Worm (Caenorhabditis elegans) whole organism, young adult: ENCODE measurements around the gene Y55F3BR.2.

Experiments
- B0035.1 ChIP-seq: sonication (generic microtip); optimal IDR thresholded peaks from 2 replicates; lab custom pipeline; 2016; ENCODE audit warnings: missing genetic modification characterization, mild to moderate bottlenecking, missing compliant biosample characterization, missing genotype, missing genetic modification reagents
- F23B12.7 ChIP-seq: sonication (generic microtip); optimal IDR thresholded peaks from 2 replicates; lab custom pipeline; 2017; ENCODE audit warnings: missing genetic modification characterization, mild to moderate bottlenecking, missing compliant biosample characterization, antibody characterized with exemption, moderate library complexity; ENCODE audit not compliant: insufficient read depth
- F33H1.4 ChIP-seq: fragments of 200-800 bp; sonication (Bioruptor generic); IDR thresholded peaks from 2 replicates; pipeline ENCODE4 v1.3.6; 2022; ENCODE audit warnings: missing genetic modification reagents, missing genetic modification characterization, missing compliant biosample characterization
- F52B5.7 ChIP-seq: sonication (generic microtip); optimal IDR thresholded peaks from 2 replicates; lab custom pipeline; 2016; ENCODE audit warnings: mild to moderate bottlenecking, missing genetic modification characterization, missing compliant biosample characterization
- F57C9.4 ChIP-seq: sonication (generic microtip); optimal IDR thresholded peaks from 2 replicates; lab custom pipeline; 2017; ENCODE audit warnings: mild to moderate bottlenecking, missing genetic modification characterization, missing compliant biosample characterization
- Y53F4B.3 ChIP-seq: fragments of 200-800 bp; sonication (Bioruptor generic); IDR thresholded peaks from 2 replicates; pipeline ENCODE4 v1.3.6; 2022; ENCODE audit warnings: missing genetic modification reagents, missing genetic modification characterization, missing compliant biosample characterization
- Y79H2A.3 ChIP-seq: fragments of 200-800 bp; sonication (Bioruptor generic); conservative IDR thresholded peaks from 2 replicates; pipeline ENCODE4 v1.3.6; 2022; ENCODE audit warnings: missing genetic modification reagents, missing genetic modification characterization, missing compliant biosample characterization
- ZK185.1 ChIP-seq: sonication (generic microtip); optimal IDR thresholded peaks from 2 replicates; lab custom pipeline; 2016; ENCODE audit warnings: mild to moderate bottlenecking, missing genetic modification characterization, missing compliant biosample characterization; ENCODE audit not compliant: poor library complexity, severe bottlenecking
- aptf-3 ChIP-seq: fragments of 200-800 bp; sonication (Bioruptor generic); IDR thresholded peaks from 2 replicates; pipeline ENCODE4 v1.3.6; 2022; ENCODE audit warnings: missing genetic modification characterization, missing compliant biosample characterization
- atf-7 ChIP-seq: sonication (generic microtip); optimal IDR thresholded peaks from 2 replicates; lab custom pipeline; 2017; ENCODE audit warnings: mild to moderate bottlenecking, missing genetic modification characterization, missing compliant biosample characterization
- attf-5 ChIP-seq: fragments of 200-800 bp; sonication (Bioruptor generic); optimal IDR thresholded peaks from 2 replicates; lab custom pipeline; 2018; ENCODE audit warnings: mild to moderate bottlenecking, missing genetic modification characterization, missing compliant biosample characterization
- attf-6 ChIP-seq: fragments of 200-800 bp; sonication (Bioruptor generic); IDR thresholded peaks from 2 replicates; pipeline ENCODE4 v1.3.6; 2022; ENCODE audit warnings: missing genetic modification reagents, missing genetic modification characterization, missing compliant biosample characterization
- cebp-1 ChIP-seq, 2 experiments: fragments of 200-800 bp in 1 of 2; sonication (Bioruptor generic) in 1 of 2; sonication (generic microtip) in 1 of 2; IDR thresholded peaks in 1 of 2; optimal IDR thresholded peaks in 1 of 2; 2 replicates each; pipeline versions ENCODE4 v1.3.6 to Lab custom; 2017 to 2022; ENCODE audit warnings: missing compliant biosample characterization in 2 of 2, missing genetic modification characterization in 2 of 2, mild to moderate bottlenecking in 1 of 2, missing genetic modification reagents in 1 of 2, moderate library complexity in 1 of 2
- ceh-27 ChIP-seq: fragments of 200-800 bp; sonication (Bioruptor generic); optimal IDR thresholded peaks from 2 replicates; lab custom pipeline; 2018; ENCODE audit warnings: mild to moderate bottlenecking, missing genetic modification characterization, moderate library complexity, missing compliant biosample characterization
- ceh-58 ChIP-seq: fragments of 200-800 bp; sonication (Bioruptor generic); IDR thresholded peaks from 2 replicates; pipeline ENCODE4 v1.3.6; 2022; ENCODE audit warnings: missing genetic modification characterization, missing compliant biosample characterization
- ceh-79 ChIP-seq: sonication (generic microtip); optimal IDR thresholded peaks from 2 replicates; lab custom pipeline; 2017; ENCODE audit warnings: mild to moderate bottlenecking, missing genetic modification characterization, missing compliant biosample characterization
- ceh-91 ChIP-seq: fragments of 200-800 bp; sonication (Bioruptor generic); IDR thresholded peaks from 2 replicates; pipeline ENCODE4 v1.3.6; 2022; ENCODE audit warnings: missing genetic modification reagents, missing genetic modification characterization, missing compliant biosample characterization
- dox-1 ChIP-seq: fragments of 200-800 bp; sonication (Bioruptor generic); IDR thresholded peaks from 2 replicates; pipeline ENCODE4 v1.3.6; 2022; ENCODE audit warnings: missing genetic modification reagents, missing genetic modification characterization, missing compliant biosample characterization
- dpl-1 ChIP-seq: fragments of 150-350 bp; optimal IDR thresholded peaks from 2 replicates; lab custom pipeline; 2014; ENCODE audit warnings: missing biosample characterization, missing genetic modification reagents, missing genetic modification characterization
- egl-18 ChIP-seq: fragments of 200-800 bp; sonication (Bioruptor generic); IDR thresholded peaks from 2 replicates; pipeline ENCODE4 v1.3.6; 2022; ENCODE audit warnings: missing genetic modification reagents, missing genetic modification characterization, missing compliant biosample characterization
- egl-44 ChIP-seq: fragments of 200-800 bp; sonication (Bioruptor generic); IDR thresholded peaks from 2 replicates; pipeline ENCODE4 v1.3.6; 2022; ENCODE audit warnings: missing genetic modification reagents, missing genetic modification characterization, missing compliant biosample characterization
- ets-4 ChIP-seq: fragments of 200-800 bp; sonication (Bioruptor generic); optimal IDR thresholded peaks from 2 replicates; lab custom pipeline; 2018; ENCODE audit warnings: mild to moderate bottlenecking, missing genetic modification characterization, missing compliant biosample characterization
- him-1 ChIP-seq: sonication (generic microtip); optimal IDR thresholded peaks from 2 replicates; lab custom pipeline; 2016; ENCODE audit warnings: missing genotype, missing genetic modification reagents, missing genetic modification characterization, missing compliant biosample characterization
- hlh-12 ChIP-seq: sonication (generic microtip); optimal IDR thresholded peaks from 2 replicates; lab custom pipeline; 2016; ENCODE audit warnings: missing genetic modification characterization, missing compliant biosample characterization
- hlh-26 ChIP-seq: fragments of 200-800 bp; sonication (Bioruptor generic); conservative IDR thresholded peaks from 2 replicates; pipeline ENCODE4 v1.3.6; 2022; ENCODE audit warnings: missing genetic modification reagents, missing genetic modification characterization, missing compliant biosample characterization
- lin-54 ChIP-seq: fragments of 200-800 bp; sonication (Bioruptor generic); optimal IDR thresholded peaks from 2 replicates; lab custom pipeline; 2018; ENCODE audit warnings: mild to moderate bottlenecking, missing genetic modification characterization, missing compliant biosample characterization
- lir-1 ChIP-seq: fragments of 200-800 bp; sonication (Bioruptor generic); conservative IDR thresholded peaks from 2 replicates; pipeline ENCODE4 v1.3.6; 2022; ENCODE audit warnings: missing genetic modification reagents, missing genetic modification characterization, missing compliant biosample characterization
- madf-3 ChIP-seq: fragments of 200-800 bp; sonication (Bioruptor generic); IDR thresholded peaks from 2 replicates; pipeline ENCODE4 v1.3.6; 2022; ENCODE audit warnings: missing genetic modification reagents, missing genetic modification characterization, missing compliant biosample characterization
- madf-6 ChIP-seq: fragments of 200-800 bp; sonication (Bioruptor generic); IDR thresholded peaks from 2 replicates; pipeline ENCODE4 v1.3.6; 2022; ENCODE audit warnings: missing genetic modification reagents, missing genetic modification characterization, missing compliant biosample characterization
- madf-8 ChIP-seq: fragments of 200-800 bp; sonication (Bioruptor generic); conservative IDR thresholded peaks from 2 replicates; pipeline ENCODE4 v1.3.6; 2022; ENCODE audit warnings: missing genetic modification reagents, missing genetic modification characterization, missing compliant biosample characterization
- mel-28 ChIP-seq: sonication (generic microtip); optimal IDR thresholded peaks from 2 replicates; lab custom pipeline; 2016; ENCODE audit warnings: borderline replicate concordance, mild to moderate bottlenecking, missing genetic modification characterization, missing compliant biosample characterization
- nfya-2 ChIP-seq: fragments of 200-800 bp; sonication (Bioruptor generic); IDR thresholded peaks from 2 replicates; pipeline ENCODE4 v1.3.6; 2022; ENCODE audit warnings: missing genetic modification reagents, missing genetic modification characterization, missing compliant biosample characterization
- nhr-27 ChIP-seq: fragments of 200-800 bp; sonication (Bioruptor generic); optimal IDR thresholded peaks from 2 replicates; lab custom pipeline; 2018; ENCODE audit warnings: mild to moderate bottlenecking, missing genetic modification characterization, moderate library complexity, missing compliant biosample characterization
- rec-8 ChIP-seq, 2 experiments: sonication (generic microtip); optimal IDR thresholded peaks; 2 replicates each; lab custom pipeline; 2016; ENCODE audit warnings: mild to moderate bottlenecking in 2 of 2, missing genetic modification characterization in 2 of 2, missing genetic modification reagents in 2 of 2, missing genotype in 2 of 2, missing biosample characterization in 1 of 2, missing compliant biosample characterization in 1 of 2, moderate library complexity in 1 of 2
- rpc-1 ChIP-seq, 2 experiments: fragments of 150-350 bp in 1 of 2; sonication (generic microtip) in 1 of 2; optimal IDR thresholded peaks; 2 replicates each; lab custom pipeline; 2014 to 2018; ENCODE audit warnings: missing biosample characterization in 1 of 2, missing genetic modification characterization in 1 of 2, missing genetic modification reagents in 1 of 2, missing genotype in 1 of 2
- sdz-38 ChIP-seq: sonication (generic microtip); optimal IDR thresholded peaks from 2 replicates; lab custom pipeline; 2016; ENCODE audit warnings: missing genotype, missing genetic modification characterization, missing compliant biosample characterization
- snpc-1.1 ChIP-seq: sonication (generic microtip); optimal IDR thresholded peaks from 2 replicates; lab custom pipeline; 2017; ENCODE audit warnings: missing genetic modification characterization, mild to moderate bottlenecking, missing compliant biosample characterization, antibody characterized with exemption, moderate library complexity, missing genotype, missing genetic modification reagents; ENCODE audit not compliant: insufficient read depth
- snpc-4 ChIP-seq, 5 experiments: fragments of 150-350 bp in 1 of 5; sonication (generic microtip) in 4 of 5; optimal IDR thresholded peaks; 2 replicates each; lab custom pipeline; 2014 to 2018; ENCODE audit warnings: missing genetic modification characterization in 5 of 5, missing biosample characterization in 3 of 5, antibody characterized with exemption in 2 of 5, mild to moderate bottlenecking in 2 of 5, missing compliant biosample characterization in 2 of 5, missing genotype in 2 of 5, moderate library complexity in 2 of 5, missing genetic modification reagents in 1 of 5
- tbp1 ChIP-seq: fragments of 200-800 bp; sonication (Bioruptor generic); optimal IDR thresholded peaks from 2 replicates; lab custom pipeline; 2018; ENCODE audit warnings: mild to moderate bottlenecking, missing genetic modification characterization, missing compliant biosample characterization
- zfh-2 ChIP-seq: fragments of 200-800 bp; sonication (Bioruptor generic); conservative IDR thresholded peaks from 2 replicates; pipeline ENCODE4 v1.3.6; 2022; ENCODE audit warnings: missing genetic modification reagents, missing genetic modification characterization, missing compliant biosample characterization
- zim-3 ChIP-seq: sonication (generic microtip); optimal IDR thresholded peaks from 2 replicates; lab custom pipeline; 2017; ENCODE audit warnings: mild to moderate bottlenecking, missing genetic modification characterization, moderate library complexity, missing compliant biosample characterization

Gene Y55F3BR.2

DNA sequence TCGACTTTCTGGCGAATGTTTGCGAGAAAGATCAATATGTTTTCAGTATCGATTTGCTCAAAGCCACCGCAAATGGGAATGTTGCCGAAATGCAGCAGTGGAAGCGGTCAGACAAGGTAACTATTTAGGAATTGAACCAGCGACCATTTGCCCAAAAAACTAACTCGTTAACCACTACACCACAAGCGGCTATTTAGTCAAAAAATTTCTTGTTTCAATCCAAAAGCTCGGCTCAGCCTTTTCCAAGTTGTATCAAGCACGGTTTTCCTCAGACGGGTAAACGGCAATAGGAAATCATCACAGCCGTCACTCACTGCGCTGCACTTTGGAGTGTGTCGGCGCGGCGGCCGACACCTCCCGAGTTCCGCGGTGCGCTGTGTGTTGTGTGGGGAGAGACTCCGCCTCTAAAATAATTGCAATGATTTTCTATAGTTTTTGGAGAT, 8.1 kb downstream of the Y55F3BR.2 start (continued):
- TF ChIP-seq madf-3 (GFP tag; lab: Robert Waterston, UW) (no peak; the same call in none of the 2 replicates), egl-44 (GFP tag; lab: Robert Waterston, UW) (peak; percentile 72; the same call in 1 of the 2 replicates), F23B12.7 (tag; lab: Kevin White, UChicago) (peak; percentile 88)

DNA sequence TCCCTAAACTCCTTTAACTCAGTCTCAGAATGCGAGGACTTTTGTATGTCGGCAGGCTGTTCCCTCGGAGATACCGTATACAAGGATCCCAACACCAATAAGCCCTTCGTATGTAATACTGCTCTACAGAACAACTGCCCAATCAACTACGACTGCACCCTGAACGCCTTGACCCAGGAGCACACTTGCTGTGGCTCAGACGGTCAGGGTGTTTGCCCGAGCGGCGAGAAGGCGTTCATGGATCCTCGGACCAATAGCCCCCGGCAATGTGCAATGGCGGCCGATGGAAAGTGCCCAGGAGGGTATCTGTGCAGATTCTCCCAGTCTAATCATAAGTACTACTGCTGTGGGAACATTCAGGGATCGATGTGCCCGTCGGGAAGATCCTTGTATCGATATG, 10.0 kb downstream of the Y55F3BR.2 start:
- TF ChIP-seq ceh-58 (GFP tag; lab: Robert Waterston, UW): 0 out of 2 replicates have a peak, but pooled peaks have one; percentile 11
- TF ChIP-seq Y53F4B.3 (GFP tag; lab: Robert Waterston, UW): no peak
- TF ChIP-seq attf-5 (GFP tag; lab: Kevin White, UChicago): no peak
- peak; percentile 66 for TF ChIP-seq zfh-2 (GFP tag; lab: Robert Waterston, UW)

DNA sequence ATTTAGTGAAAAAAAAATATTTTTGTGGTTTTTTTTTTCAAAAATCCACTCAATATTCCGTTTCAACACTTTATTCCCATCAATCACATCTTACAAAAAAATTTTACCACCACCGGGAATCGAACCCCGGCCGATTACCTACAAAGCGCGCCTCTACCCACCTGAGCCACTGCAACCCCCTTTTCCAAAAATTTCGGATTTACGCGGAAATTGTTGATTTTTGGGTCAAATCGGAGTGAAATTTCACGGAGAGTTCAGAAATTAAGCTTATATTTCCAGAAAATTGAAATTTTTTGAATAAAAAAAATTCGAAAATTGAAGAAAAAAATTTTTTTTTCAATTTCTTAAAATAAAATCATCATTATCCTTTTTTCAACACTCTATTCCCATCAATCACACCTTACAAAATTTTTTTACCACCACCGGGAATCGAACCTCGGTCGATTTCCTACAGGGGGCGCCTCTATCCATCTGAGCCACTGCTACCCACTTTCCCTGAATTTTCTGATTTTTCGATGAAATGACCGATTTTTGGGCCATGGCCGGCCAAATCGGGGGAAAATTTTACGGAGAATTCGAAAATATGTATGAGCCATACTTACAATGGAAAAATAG, 14.6 kb downstream of the Y55F3BR.2 start:
- TF ChIP-seq Y53F4B.3 (GFP tag; lab: Robert Waterston, UW) (no peak), ceh-79 (tag; lab: Kevin White, UChicago) (no peak), hlh-12 (peak; percentile 21), nfya-2 (GFP tag; lab: Robert Waterston, UW) (no peak), egl-18 (no peak), ets-4 (GFP tag; lab: Kevin White, UChicago) (no peak), snpc-4 (GFP tag; optimal IDR thresholded peaks at IDR 0.05; lab: Kevin White, UChicago) (no peak), snpc-4 (tag; optimal IDR thresholded peaks at IDR 0.05; lab: Kevin White, UChicago) (peak in 1 of 4 experiments; percentile 37), rpc-1 (optimal IDR thresholded peaks at IDR 0.05; lab: Kevin White, UChicago) (peak; percentile 30), rpc-1 (tag; optimal IDR thresholded peaks at IDR 0.05; lab: Kevin White, UChicago) (peak; percentile 72), aptf-3 (GFP tag; lab: Robert Waterston, UW) (no peak), F57C9.4 (no peak), lir-1 (GFP tag; lab: Robert Waterston, UW) (no peak), cebp-1 (GFP tag; IDR thresholded peaks at IDR 0.05; lab: Robert Waterston, UW) (no peak), cebp-1 (tag; optimal IDR thresholded peaks at IDR 0.05; lab: Kevin White, UChicago) (peak; percentile 22), hlh-26 (GFP tag; lab: Robert Waterston, UW) (no peak), ceh-27 (GFP tag; lab: Kevin White, UChicago) (no peak), ZK185.1 (tag; lab: Kevin White, UChicago) (no peak), ceh-58 (GFP tag; lab: Robert Waterston, UW) (no peak), mel-28 (tag; lab: Kevin White, UChicago) (no peak), zim-3 (tag; lab: Kevin White, UChicago) (no peak), him-1 (peak; percentile 9), dpl-1 (GFP tag; lab: Kevin White, UChicago) (peak; percentile 2), snpc-1.1 (tag; lab: Kevin White, UChicago) (peak; percentile 8), F33H1.4 (peak; percentile 42), madf-3 (GFP tag; lab: Robert Waterston, UW) (no peak), B0035.1 (tag; lab: Kevin White, UChicago) (no peak), rec-8 (tag; optimal IDR thresholded peaks at IDR 0.05; lab: Kevin White, UChicago) (peak in 1 of 2 experiments; percentile 9), ceh-91 (GFP tag; lab: Robert Waterston, UW) (no peak), dox-1 (0 out of 2 replicates have a peak, but pooled peaks have one; percentile 8), sdz-38 (no peak), madf-8 (GFP tag; lab: Robert Waterston, UW) (no peak), tbp1 (GFP tag; lab: Kevin White, UChicago) (peak; percentile 81), attf-6 (no peak), Y79H2A.3 (no peak), madf-6 (GFP tag; lab: Robert Waterston, UW) (0 out of 2 replicates have a peak, but pooled peaks have one; percentile 11), nhr-27 (tag; lab: Kevin White, UChicago) (no peak), lin-54 (GFP tag; lab: Kevin White, UChicago) (peak; percentile 33), atf-7 (tag; lab: Kevin White, UChicago) (no peak), F52B5.7 (tag; lab: Kevin White, UChicago) (no peak)
